Fruit fly (Drosophila melanogaster) whole organism, wandering third instar larva: ENCODE data around the gene CG12680.

Experiments
- Abd-B ChIP-seq: fragments of >200 bp; optimal IDR thresholded peaks from 2 replicates; lab custom pipeline; 2017; ENCODE audit warnings: missing biosample characterization, missing genetic modification characterization
- CG32264 ChIP-seq: fragments of 200-800 bp; sonication (Bioruptor generic); optimal IDR thresholded peaks from 2 replicates; lab custom pipeline; 2016; ENCODE audit warnings: missing biosample characterization, missing genetic modification characterization
- CG9705 ChIP-seq: fragments of 200-800 bp; sonication (Bioruptor generic); optimal IDR thresholded peaks from 2 replicates; lab custom pipeline; 2018; ENCODE audit warnings: missing biosample characterization, mild to moderate bottlenecking, missing genetic modification characterization
- CrebA ChIP-seq: fragments of 200-800 bp; sonication (Bioruptor generic); optimal IDR thresholded peaks from 2 replicates; lab custom pipeline; 2016; ENCODE audit warnings: missing biosample characterization, mild to moderate bottlenecking, missing genetic modification characterization, borderline replicate concordance
- Dfd ChIP-seq: fragments of >200 bp; optimal IDR thresholded peaks from 2 replicates; lab custom pipeline; 2017; ENCODE audit warnings: missing biosample characterization, missing genetic modification characterization
- Dif ChIP-seq: fragments of 200-275, 200-300 bp; sonication (Bioruptor generic); optimal IDR thresholded peaks from 2 replicates; lab custom pipeline; 2018; ENCODE audit warnings: missing biosample characterization, missing genetic modification characterization; ENCODE audit not compliant: partially characterized antibody
- GATAd ChIP-seq: sonication (Bioruptor generic); optimal IDR thresholded peaks from 2 replicates; lab custom pipeline; 2016; ENCODE audit warnings: missing biosample characterization, missing genetic modification characterization
- HLH106 ChIP-seq: fragments of 200-800 bp; optimal IDR thresholded peaks from 3 replicates; lab custom pipeline; 2019; ENCODE audit warnings: missing biosample characterization, mild to moderate bottlenecking, missing genetic modification characterization, moderate library complexity
- Hnf4 ChIP-seq: fragments of 200-800 bp; sonication (Bioruptor generic); optimal IDR thresholded peaks from 2 replicates; lab custom pipeline; 2016; ENCODE audit warnings: missing biosample characterization, mild to moderate bottlenecking, missing genetic modification characterization
- Hr78 ChIP-seq: fragments of >200 bp; optimal IDR thresholded peaks from 2 replicates; lab custom pipeline; 2017; ENCODE audit warnings: missing biosample characterization, missing genetic modification characterization
- Hr83 ChIP-seq: fragments of 200-300 bp; sonication (Bioruptor generic); optimal IDR thresholded peaks from 2 replicates; lab custom pipeline; 2016; ENCODE audit warnings: missing biosample characterization, mild to moderate bottlenecking, missing genetic modification characterization, moderate library complexity; ENCODE audit not compliant: poor library complexity, severe bottlenecking
- Jra ChIP-seq: sonication (Bioruptor generic); optimal IDR thresholded peaks from 2 replicates; lab custom pipeline; 2016; ENCODE audit warnings: missing biosample characterization, missing genetic modification characterization
- Mio ChIP-seq: sonication (Bioruptor generic); optimal IDR thresholded peaks from 2 replicates; lab custom pipeline; 2016; ENCODE audit warnings: missing biosample characterization, missing genetic modification characterization
- Myc ChIP-seq: fragments of >200 bp; optimal IDR thresholded peaks from 2 replicates; lab custom pipeline; 2017
- N ChIP-seq: fragments of >200 bp; optimal IDR thresholded peaks from 2 replicates; lab custom pipeline; 2018; ENCODE audit warnings: missing biosample characterization, missing external identifiers, missing genetic modification characterization
- OdsH ChIP-seq: fragments of 200-800 bp; sonication (Bioruptor generic); optimal IDR thresholded peaks from 2 replicates; lab custom pipeline; 2016; ENCODE audit warnings: missing biosample characterization, mild to moderate bottlenecking, missing genetic modification characterization
- Rel ChIP-seq, 2 experiments: fragments of 200-800 bp; sonication (Bioruptor generic) in 1 of 2; optimal IDR thresholded peaks; 2 replicates in 1 of 2; 3 replicates in 1 of 2; lab custom pipeline; 2016 to 2019; ENCODE audit warnings: mild to moderate bottlenecking in 2 of 2, missing biosample characterization in 2 of 2, missing genetic modification characterization in 2 of 2, moderate library complexity in 1 of 2
- Sp1 ChIP-seq: fragments of 200-800 bp; sonication (Bioruptor generic); optimal IDR thresholded peaks from 3 replicates; lab custom pipeline; 2019; ENCODE audit warnings: missing biosample characterization, mild to moderate bottlenecking, missing genetic modification characterization, moderate library complexity
- Vsx2 ChIP-seq: fragments of 200-300, 225-300 bp; sonication (Bioruptor generic); optimal IDR thresholded peaks from 2 replicates; lab custom pipeline; 2018; ENCODE audit warnings: missing biosample characterization, missing genetic modification characterization; ENCODE audit not compliant: partially characterized antibody
- br ChIP-seq: fragments of 200-800 bp; sonication (Bioruptor generic); optimal IDR thresholded peaks from 2 replicates; lab custom pipeline; 2016; ENCODE audit warnings: missing biosample characterization, missing genetic modification characterization
- brk ChIP-seq: fragments of 200-800 bp; sonication (Bioruptor generic); optimal IDR thresholded peaks from 2 replicates; lab custom pipeline; 2016; ENCODE audit warnings: missing biosample characterization, mild to moderate bottlenecking, missing genetic modification characterization
- dl ChIP-seq, 2 experiments: fragments of 175-275, 200-275 bp in 1 of 2; fragments of 200-275 bp in 1 of 2; sonication (Bioruptor generic); optimal IDR thresholded peaks; lab custom pipeline; 2018; ENCODE audit warnings: mild to moderate bottlenecking in 2 of 2, missing biosample characterization in 2 of 2, missing genetic modification characterization in 2 of 2, moderate library complexity in 2 of 2; ENCODE audit not compliant: partially characterized antibody in 2 of 2, insufficient read depth in 1 of 2
- dmrt93B ChIP-seq: fragments of 200-800 bp; sonication (Bioruptor generic); optimal IDR thresholded peaks from 2 replicates; lab custom pipeline; 2018; ENCODE audit warnings: missing biosample characterization, mild to moderate bottlenecking, missing genetic modification characterization
- dsf ChIP-seq: sonication (Bioruptor generic); optimal IDR thresholded peaks from 2 replicates; lab custom pipeline; 2016; ENCODE audit warnings: missing biosample characterization, missing genetic modification characterization, borderline replicate concordance
- ey ChIP-seq: fragments of 200-800 bp; sonication (Bioruptor generic); optimal IDR thresholded peaks from 2 replicates; lab custom pipeline; 2016; ENCODE audit warnings: missing biosample characterization, missing genetic modification characterization
- foxo ChIP-seq, 2 experiments: fragments of 200-800 bp; sonication (Bioruptor generic); optimal IDR thresholded peaks; 2 replicates in 1 of 2; 3 replicates in 1 of 2; lab custom pipeline; 2016 to 2017; ENCODE audit warnings: missing biosample characterization in 2 of 2, missing genetic modification characterization in 2 of 2
- fru ChIP-seq: fragments of 200-800 bp; sonication (Bioruptor generic); optimal IDR thresholded peaks from 3 replicates; lab custom pipeline; 2016; ENCODE audit warnings: missing biosample characterization, mild to moderate bottlenecking, missing genetic modification characterization
- h ChIP-seq: fragments of 200-800 bp; sonication (Bioruptor generic); optimal IDR thresholded peaks from 3 replicates; lab custom pipeline; 2016; ENCODE audit warnings: missing biosample characterization, mild to moderate bottlenecking, missing genetic modification characterization
- jim ChIP-seq: fragments of 175-275, 200-325 bp; sonication (Bioruptor generic); optimal IDR thresholded peaks from 2 replicates; lab custom pipeline; 2016; ENCODE audit warnings: missing biosample characterization, mild to moderate bottlenecking, missing genetic modification characterization
- lola ChIP-seq: fragments of >200 bp; optimal IDR thresholded peaks from 2 replicates; lab custom pipeline; 2017; ENCODE audit warnings: missing biosample characterization, missing genetic modification characterization
- pan ChIP-seq: fragments of >200 bp; optimal IDR thresholded peaks from 2 replicates; lab custom pipeline; 2017
- psq ChIP-seq: fragments of 200-800 bp; sonication (Bioruptor generic); optimal IDR thresholded peaks from 3 replicates; lab custom pipeline; 2017; ENCODE audit warnings: missing biosample characterization, mild to moderate bottlenecking, missing genetic modification characterization, moderate library complexity
- rgr ChIP-seq: fragments of 200-800 bp; sonication (Bioruptor generic); optimal IDR thresholded peaks from 3 replicates; lab custom pipeline; 2016; ENCODE audit warnings: missing biosample characterization, mild to moderate bottlenecking, missing genetic modification characterization
- sage ChIP-seq: fragments of 200-800 bp; sonication (Bioruptor generic); optimal IDR thresholded peaks from 2 replicates; lab custom pipeline; 2016; ENCODE audit warnings: missing biosample characterization, mild to moderate bottlenecking, missing genetic modification characterization
- sv ChIP-seq: fragments of 200-800 bp; sonication (Bioruptor generic); optimal IDR thresholded peaks from 3 replicates; lab custom pipeline; 2016; ENCODE audit warnings: missing biosample characterization, missing genetic modification characterization
- tai ChIP-seq: sonication (Bioruptor generic); optimal IDR thresholded peaks from 2 replicates; lab custom pipeline; 2016; ENCODE audit warnings: missing biosample characterization, missing genetic modification characterization
- usp ChIP-seq: fragments of >200 bp; optimal IDR thresholded peaks from 2 replicates; lab custom pipeline; 2017; ENCODE audit warnings: missing biosample characterization, missing genetic modification characterization
- woc ChIP-seq: sonication (Bioruptor generic); optimal IDR thresholded peaks from 2 replicates; lab custom pipeline; 2016; ENCODE audit warnings: missing biosample characterization, mild to moderate bottlenecking, missing genetic modification characterization

CG12680 gene

dm6 chrX:5019040-5019439 is 21.8 kb downstream of the CG12680 start:
- TF ChIP-seq sv (GFP tag; lab: Kevin White, UChicago): no peak
- TF ChIP-seq Abd-B: no peak
- no peak for TF ChIP-seq br
- peak; percentile 10 for TF ChIP-seq h
- no peak for TF ChIP-seq Myc (lab: Kevin White, UChicago)
- TF ChIP-seq rgr: peak; percentile 5

- TF ChIP-seq CG32264 (no peak), fru (GFP tag; lab: Kevin White, UChicago) (peak; percentile 9)
Observed at dm6 chrX:5020030-5020429, 22.8 kb downstream of the CG12680 start.

- peak; percentile 29 for TF ChIP-seq CrebA
- TF ChIP-seq CG9705 (GFP tag; lab: Kevin White, UChicago): peak; percentile 38
- peak; percentile 57 for TF ChIP-seq woc (GFP tag; lab: Kevin White, UChicago)
- no peak for TF ChIP-seq N (GFP tag; lab: Kevin White, UChicago)
- peak; percentile 68 for TF ChIP-seq fru (GFP tag; lab: Kevin White, UChicago)
- peak; percentile 31 for TF ChIP-seq Rel (GFP tag; optimal IDR thresholded peaks at IDR 0.05; lab: Kevin White, UChicago)
- peak; percentile 6 for TF ChIP-seq Rel (tag; optimal IDR thresholded peaks at IDR 0.05; lab: Kevin White, UChicago)
- peak; percentile 71 for TF ChIP-seq sage
- TF ChIP-seq dmrt93B: peak; percentile 65
- TF ChIP-seq Hnf4 (GFP tag; lab: Kevin White, UChicago): peak; percentile 49
- peak; percentile 79 for TF ChIP-seq HLH106
- peak in 1 of 2 experiments; percentile 72 for TF ChIP-seq foxo (GFP tag; optimal IDR thresholded peaks at IDR 0.05; lab: Kevin White, UChicago)
- peak; percentile 61 for TF ChIP-seq brk
- TF ChIP-seq jim (GFP tag; lab: Kevin White, UChicago): no peak
- TF ChIP-seq OdsH (GFP tag; lab: Kevin White, UChicago): peak; percentile 66
- TF ChIP-seq pan: no peak
- TF ChIP-seq rgr: peak; percentile 69
- no peak for TF ChIP-seq Mio (GFP tag; lab: Kevin White, UChicago)
- TF ChIP-seq lola (GFP tag; lab: Kevin White, UChicago): no peak
- no peak for TF ChIP-seq Dfd (GFP tag; lab: Kevin White, UChicago)
- TF ChIP-seq Abd-B: no peak
- TF ChIP-seq Vsx2 (GFP tag; lab: Kevin White, UChicago): no peak
- TF ChIP-seq h: peak; percentile 78
- peak; percentile 60 for TF ChIP-seq ey (GFP tag; lab: Kevin White, UChicago)
- TF ChIP-seq Hr83 (GFP tag; lab: Kevin White, UChicago): no peak
- peak; percentile 58 for TF ChIP-seq br
- TF ChIP-seq Sp1 (GFP tag; lab: Kevin White, UChicago): peak; percentile 74
- TF ChIP-seq psq (GFP tag; lab: Kevin White, UChicago): peak; percentile 63
Observed at dm6 chrX:5025283-5025682, 28.0 kb downstream of the CG12680 start.

dm6 chrX:5026024-5026623 is 28.9 kb downstream of the CG12680 start:
- TF ChIP-seq lola (GFP tag; lab: Kevin White, UChicago) (no peak), Dif (GFP tag; lab: Kevin White, UChicago) (no peak), h (peak; percentile 71), Rel (GFP tag; optimal IDR thresholded peaks at IDR 0.05; lab: Kevin White, UChicago) (no peak), Rel (tag; optimal IDR thresholded peaks at IDR 0.05; lab: Kevin White, UChicago) (peak; percentile 61), CG9705 (GFP tag; lab: Kevin White, UChicago) (no peak), woc (GFP tag; lab: Kevin White, UChicago) (peak; percentile 21), tai (peak; percentile 24), Vsx2 (GFP tag; lab: Kevin White, UChicago) (no peak), psq (GFP tag; lab: Kevin White, UChicago) (peak; percentile 8), OdsH (GFP tag; lab: Kevin White, UChicago) (peak; percentile 54), pan (no peak), Hnf4 (GFP tag; lab: Kevin White, UChicago) (peak; percentile 51), CG32264 (peak; percentile 2), rgr (peak; percentile 65), brk (no peak), br (peak; percentile 68), Jra (GFP tag; lab: Kevin White, UChicago) (no peak), sage (no peak), dl (GFP tag; optimal IDR thresholded peaks at IDR 0.05; lab: Kevin White, UChicago; ENCODE audit: insufficient read depth in 1 of 2, partially characterized antibody in 2 of 2) (no peak), CrebA (no peak), jim (GFP tag; lab: Kevin White, UChicago) (no peak), Myc (lab: Kevin White, UChicago) (no peak), fru (GFP tag; lab: Kevin White, UChicago) (peak; percentile 83), Hr78 (GFP tag; lab: Kevin White, UChicago) (no peak), Dfd (GFP tag; lab: Kevin White, UChicago) (no peak), dmrt93B (peak; percentile 55), foxo (GFP tag; optimal IDR thresholded peaks at IDR 0.05; lab: Kevin White, UChicago) (peak in 1 of 2 experiments; percentile 77), ey (GFP tag; lab: Kevin White, UChicago) (peak; percentile 71), sv (GFP tag; lab: Kevin White, UChicago) (no peak), usp (GFP tag; lab: Kevin White, UChicago) (no peak), Mio (GFP tag; lab: Kevin White, UChicago) (no peak), HLH106 (peak; percentile 74), N (GFP tag; lab: Kevin White, UChicago) (no peak), GATAd (GFP tag; lab: Kevin White, UChicago) (no peak), Sp1 (GFP tag; lab: Kevin White, UChicago) (peak; percentile 84), dsf (no peak), Abd-B (no peak), Hr83 (GFP tag; lab: Kevin White, UChicago) (no peak)
